Worm (Caenorhabditis elegans) whole organism, L1 larva: ENCODE measurements around the gene K02H11.9.

Experiments
- egl-27 ChIP-seq, 2 experiments: fragments of 150-350 bp in 1 of 2; sonication (generic microtip); optimal IDR thresholded peaks; 3 replicates each; lab custom pipeline; 2017 to 2018; ENCODE audit warnings: missing biosample characterization in 2 of 2, missing genetic modification characterization in 2 of 2, missing genetic modification reagents in 2 of 2
- ets-5 ChIP-seq: fragments of 200-800 bp; sonication (Bioruptor generic); IDR thresholded peaks from 2 replicates; pipeline ENCODE4 v1.3.6; 2022; ENCODE audit warnings: missing genetic modification characterization, missing compliant biosample characterization
- fkh-10 ChIP-seq: sonication (generic microtip); optimal IDR thresholded peaks from 2 replicates; lab custom pipeline; 2017; ENCODE audit warnings: missing biosample characterization, missing genetic modification reagents, missing genetic modification characterization
- hlh-4 ChIP-seq: sonication (generic microtip); optimal IDR thresholded peaks from 2 replicates; lab custom pipeline; 2016; ENCODE audit warnings: mild to moderate bottlenecking, missing genetic modification characterization, missing compliant biosample characterization
- mdl-1 ChIP-seq, 2 experiments: fragments of 150-350 bp; optimal IDR thresholded peaks; 2 replicates each; lab custom pipeline; 2014 to 2017; ENCODE audit warnings: missing biosample characterization in 2 of 2, missing genetic modification characterization in 2 of 2, inconsistent platforms in 1 of 2
- tbx-2 ChIP-seq: sonication (generic microtip); optimal IDR thresholded peaks from 2 replicates; lab custom pipeline; 2016; ENCODE audit warnings: missing genetic modification characterization, missing compliant biosample characterization

ce11 chrV:1550697-1551096, 13.8 kb upstream of the K02H11.9 start:
- TF ChIP-seq tbx-2 (tag; lab: Kevin White, UChicago) (no peak), fkh-10 (GFP tag; lab: Kevin White, UChicago) (no peak), mdl-1 (tag; optimal IDR thresholded peaks at IDR 0.05; lab: Kevin White, UChicago) (no peak), egl-27 (tag; optimal IDR thresholded peaks at IDR 0.05; lab: Kevin White, UChicago) (no peak), hlh-4 (tag; lab: Kevin White, UChicago) (no peak), ets-5 (no peak)
